Worm (Caenorhabditis elegans) whole organism, L4 larva: Measurements from ENCODE around the gene srd-50.

Experiments
- F10B5.3 ChIP-seq: sonication (generic microtip); optimal IDR thresholded peaks from 2 replicates; lab custom pipeline; 2016; ENCODE audit warnings: mild to moderate bottlenecking, missing genetic modification characterization, missing compliant biosample characterization
- F37D6.2 ChIP-seq: sonication (generic microtip); optimal IDR thresholded peaks from 2 replicates; lab custom pipeline; 2016; ENCODE audit warnings: mild to moderate bottlenecking, missing genetic modification characterization, missing compliant biosample characterization
- F44E2.7 ChIP-seq: fragments of 200-800 bp; sonication (Bioruptor generic); IDR thresholded peaks from 2 replicates; pipeline ENCODE4 v2.1.2; 2022; ENCODE audit warnings: missing genetic modification characterization, missing compliant biosample characterization
- F49E8.2 ChIP-seq: sonication (generic microtip); optimal IDR thresholded peaks from 2 replicates; lab custom pipeline; 2016; ENCODE audit warnings: missing compliant biosample characterization, mild to moderate bottlenecking, missing genetic modification characterization, borderline replicate concordance
- R02D3.7 ChIP-seq: fragments of 150-350 bp; sonication (generic microtip); optimal IDR thresholded peaks from 3 replicates; lab custom pipeline; 2014; ENCODE audit warnings: missing biosample characterization, missing genetic modification characterization
- T26A8.4 ChIP-seq: fragments of 200-800 bp; sonication (Bioruptor generic); IDR thresholded peaks from 2 replicates; pipeline ENCODE4 v1.3.6; 2022; ENCODE audit warnings: missing genetic modification characterization, missing compliant biosample characterization
- Y5F2A.4 ChIP-seq: fragments of 200-800 bp; sonication (Bioruptor generic); optimal IDR thresholded peaks from 2 replicates; lab custom pipeline; 2018; ENCODE audit warnings: mild to moderate bottlenecking, missing genetic modification characterization, missing compliant biosample characterization
- Y75B8A.6 ChIP-seq: fragments of 200-800 bp; sonication (Bioruptor generic); IDR thresholded peaks from 2 replicates; pipeline ENCODE4 v1.3.6; 2022; ENCODE audit warnings: missing genetic modification reagents, missing genetic modification characterization, missing compliant biosample characterization
- aha-1 ChIP-seq: fragments of 150-350 bp; peaks from one replicate; lab custom pipeline; 2014; ENCODE audit warnings: missing biosample characterization, missing genetic modification characterization
- attf-4 ChIP-seq: sonication (generic microtip); optimal IDR thresholded peaks from 3 replicates; lab custom pipeline; 2017; ENCODE audit warnings: missing biosample characterization, missing genetic modification characterization
- ceh-20 ChIP-seq: fragments of 200-800 bp; sonication (Bioruptor generic); IDR thresholded peaks from 2 replicates; pipeline ENCODE4 v1.3.6; 2022; ENCODE audit warnings: missing genetic modification reagents, missing genetic modification characterization, missing compliant biosample characterization
- ceh-28 ChIP-seq: fragments of 150-350 bp; optimal IDR thresholded peaks from 2 replicates; lab custom pipeline; 2014; ENCODE audit warnings: missing biosample characterization, missing genetic modification reagents, missing genetic modification characterization
- ceh-32 ChIP-seq: sonication (generic microtip); optimal IDR thresholded peaks from 2 replicates; lab custom pipeline; 2016; ENCODE audit warnings: mild to moderate bottlenecking, missing genetic modification characterization, missing compliant biosample characterization; ENCODE audit not compliant: poor library complexity
- ceh-62 ChIP-seq: sonication (generic microtip); optimal IDR thresholded peaks from 2 replicates; lab custom pipeline; 2017; ENCODE audit warnings: missing biosample characterization, missing genetic modification characterization
- ces-1 ChIP-seq: fragments of 150-350 bp; sonication (generic microtip); optimal IDR thresholded peaks from 4 replicates; lab custom pipeline; 2014; ENCODE audit warnings: missing biosample characterization, missing genetic modification reagents, missing genetic modification characterization
- daf-8 ChIP-seq: fragments of 200-800 bp; sonication (Bioruptor generic); IDR thresholded peaks from 2 replicates; pipeline ENCODE4 v1.3.6; 2022; ENCODE audit warnings: missing genetic modification characterization, missing compliant biosample characterization
- dmd-6 ChIP-seq: fragments of 200-800 bp; sonication (Bioruptor generic); IDR thresholded peaks from 2 replicates; pipeline ENCODE4 v1.3.6; 2022; ENCODE audit warnings: missing genetic modification reagents, missing genetic modification characterization, missing compliant biosample characterization
- dpl-1 ChIP-seq: fragments of 150-350 bp; optimal IDR thresholded peaks from 2 replicates; lab custom pipeline; 2014; ENCODE audit warnings: missing biosample characterization, missing genetic modification reagents, missing genetic modification characterization
- duxl-1 ChIP-seq: sonication (generic microtip); optimal IDR thresholded peaks from 2 replicates; lab custom pipeline; 2016; ENCODE audit warnings: mild to moderate bottlenecking, missing genetic modification characterization, moderate library complexity, missing compliant biosample characterization; ENCODE audit not compliant: poor library complexity
- egl-43 ChIP-seq: fragments of 200-800 bp; sonication (Bioruptor generic); IDR thresholded peaks from 2 replicates; pipeline ENCODE4 v1.3.6; 2022; ENCODE audit warnings: missing genetic modification reagents, missing genetic modification characterization, missing compliant biosample characterization
- gei-8 ChIP-seq: fragments of 200-800 bp; sonication (Bioruptor generic); optimal IDR thresholded peaks from 2 replicates; lab custom pipeline; 2018; ENCODE audit warnings: mild to moderate bottlenecking, missing genetic modification characterization, missing compliant biosample characterization
- hif-1 ChIP-seq, 2 experiments: sonication (generic microtip); optimal IDR thresholded peaks; 2 replicates each; lab custom pipeline; 2016 to 2017; ENCODE audit warnings: missing compliant biosample characterization in 2 of 2, missing genetic modification characterization in 2 of 2, missing genetic modification reagents in 2 of 2, missing genotype in 2 of 2, mild to moderate bottlenecking in 1 of 2
- hmg-1.1 ChIP-seq: fragments of 200-800 bp; sonication (Bioruptor generic); IDR thresholded peaks from 2 replicates; pipeline ENCODE4 v1.3.6; 2022; ENCODE audit warnings: missing genetic modification reagents, missing genetic modification characterization, missing compliant biosample characterization
- lim-7 ChIP-seq: fragments of 200-800 bp; sonication (Bioruptor generic); IDR thresholded peaks from 2 replicates; pipeline ENCODE4 v1.3.6; 2022; ENCODE audit warnings: missing genetic modification characterization, missing compliant biosample characterization
- lin-13 ChIP-seq: fragments of 150-350 bp; optimal IDR thresholded peaks from 2 replicates; lab custom pipeline; 2014; ENCODE audit warnings: missing biosample characterization, missing genetic modification reagents, missing genetic modification characterization
- lin-38 ChIP-seq: fragments of 200-800 bp; sonication (Bioruptor generic); IDR thresholded peaks from 2 replicates; pipeline ENCODE4 v1.3.6; 2022; ENCODE audit warnings: missing genetic modification reagents, missing genetic modification characterization, missing compliant biosample characterization
- lin-39 ChIP-seq: fragments of 150-350 bp; optimal IDR thresholded peaks from 2 replicates; lab custom pipeline; 2014; ENCODE audit warnings: missing biosample characterization, missing genetic modification reagents, missing genetic modification characterization
- lsy-2 ChIP-seq, 2 experiments: fragments of 150-350 bp in 1 of 2; sonication (generic microtip) in 1 of 2; optimal IDR thresholded peaks; 2 replicates each; lab custom pipeline; 2014 to 2017; ENCODE audit warnings: missing biosample characterization in 2 of 2, missing genetic modification characterization in 2 of 2
- mdl-1 ChIP-seq, 2 experiments: fragments of 150-350 bp in 1 of 2; sonication (generic microtip) in 1 of 2; optimal IDR thresholded peaks; 2 replicates each; lab custom pipeline; 2014 to 2017; ENCODE audit warnings: missing biosample characterization in 2 of 2, missing genetic modification characterization in 2 of 2
- mdt-29 ChIP-seq: fragments of 200-800 bp; sonication (Bioruptor generic); IDR thresholded peaks from 2 replicates; pipeline ENCODE4 v1.3.6; 2022; ENCODE audit warnings: missing genetic modification reagents, missing genetic modification characterization, missing compliant biosample characterization
- mxl-3 ChIP-seq: fragments of 200-800 bp; sonication (Bioruptor generic); optimal IDR thresholded peaks from 2 replicates; lab custom pipeline; 2018; ENCODE audit warnings: mild to moderate bottlenecking, missing genetic modification characterization, missing compliant biosample characterization
- nhr-102 ChIP-seq: sonication (generic microtip); optimal IDR thresholded peaks from 2 replicates; lab custom pipeline; 2016; ENCODE audit warnings: mild to moderate bottlenecking, missing genetic modification characterization, moderate library complexity, missing compliant biosample characterization
- nhr-11 ChIP-seq: fragments of 150-350 bp; optimal IDR thresholded peaks from 2 replicates; lab custom pipeline; 2014; ENCODE audit warnings: missing biosample characterization, missing genetic modification characterization
- nhr-237 ChIP-seq: sonication (generic microtip); optimal IDR thresholded peaks from 2 replicates; lab custom pipeline; 2017; ENCODE audit warnings: missing biosample characterization, missing genetic modification characterization
- nhr-28 ChIP-seq: fragments of 150-350 bp; optimal IDR thresholded peaks from 2 replicates; lab custom pipeline; 2014; ENCODE audit warnings: missing biosample characterization, missing genetic modification characterization
- nhr-41 ChIP-seq: fragments of 200-800 bp; sonication (Bioruptor generic); IDR thresholded peaks from 2 replicates; pipeline ENCODE4 v1.3.6; 2022; ENCODE audit warnings: missing genetic modification reagents, missing genetic modification characterization, missing compliant biosample characterization
- nhr-48 ChIP-seq: sonication (generic microtip); optimal IDR thresholded peaks from 2 replicates; lab custom pipeline; 2016; ENCODE audit warnings: mild to moderate bottlenecking, missing genetic modification characterization, missing compliant biosample characterization
- nhr-6 ChIP-seq: fragments of 150-350 bp; optimal IDR thresholded peaks from 2 replicates; lab custom pipeline; 2014; ENCODE audit warnings: missing biosample characterization, missing genetic modification characterization
- nhr-77 ChIP-seq: fragments of 150-350 bp; optimal IDR thresholded peaks from 2 replicates; lab custom pipeline; 2014; ENCODE audit warnings: missing biosample characterization, missing genetic modification characterization
- pha-4 ChIP-seq, 2 experiments: fragments of 150-350 bp in 1 of 2; fragments of 200-800 bp in 1 of 2; sonication (Bioruptor generic) in 1 of 2; IDR thresholded peaks in 1 of 2; optimal IDR thresholded peaks in 1 of 2; 2 replicates each; pipeline versions ENCODE4 v1.3.6 to Lab custom; 2014 to 2022; ENCODE audit warnings: missing genetic modification characterization in 2 of 2, missing genetic modification reagents in 2 of 2, missing biosample characterization in 1 of 2, missing compliant biosample characterization in 1 of 2
- rbr-2 ChIP-seq: sonication (generic microtip); optimal IDR thresholded peaks from 2 replicates; lab custom pipeline; 2016; ENCODE audit warnings: missing genotype, missing genetic modification characterization, missing compliant biosample characterization
- sdz-12 ChIP-seq: fragments of 200-800 bp; sonication (Bioruptor generic); optimal IDR thresholded peaks from 2 replicates; lab custom pipeline; 2018; ENCODE audit warnings: mild to moderate bottlenecking, missing genetic modification characterization, missing compliant biosample characterization
- set-16 ChIP-seq: fragments of 200-800 bp; sonication (Bioruptor generic); IDR thresholded peaks from 2 replicates; pipeline ENCODE4 v1.3.6; 2022; ENCODE audit warnings: missing genetic modification reagents, missing genetic modification characterization, missing compliant biosample characterization
- skn-1 ChIP-seq: fragments of 150-350 bp; optimal IDR thresholded peaks from 2 replicates; lab custom pipeline; 2014; ENCODE audit warnings: missing biosample characterization, missing genetic modification characterization
- spr-1 ChIP-seq: sonication (generic microtip); optimal IDR thresholded peaks from 2 replicates; lab custom pipeline; 2016; ENCODE audit warnings: mild to moderate bottlenecking, missing genetic modification characterization, missing compliant biosample characterization
- spr-3 ChIP-seq: fragments of 200-800 bp; sonication (Bioruptor generic); optimal IDR thresholded peaks from 2 replicates; lab custom pipeline; 2018; ENCODE audit warnings: mild to moderate bottlenecking, missing genetic modification characterization, missing compliant biosample characterization
- tag-97 ChIP-seq: fragments of 200-800 bp; sonication (Bioruptor generic); IDR thresholded peaks from 2 replicates; pipeline ENCODE4 v1.3.6; 2022; ENCODE audit warnings: missing genetic modification characterization, missing compliant biosample characterization
- unc-39 ChIP-seq: sonication (generic microtip); optimal IDR thresholded peaks from 2 replicates; lab custom pipeline; 2017; ENCODE audit warnings: missing biosample characterization, missing genetic modification characterization
- zag-1 ChIP-seq: fragments of 150-350 bp; optimal IDR thresholded peaks from 2 replicates; lab custom pipeline; 2014; ENCODE audit warnings: missing biosample characterization, missing genetic modification characterization
- zfp-2 ChIP-seq: sonication (generic microtip); optimal IDR thresholded peaks from 2 replicates; lab custom pipeline; 2016; ENCODE audit warnings: mild to moderate bottlenecking, missing genetic modification characterization, missing compliant biosample characterization

srd-50 gene

ce11 chrX:13527347-13528092, 45.9 kb upstream of the srd-50 start, which contains the start of gene pab-2 (continued):
- TF ChIP-seq unc-39 (tag; lab: Kevin White, UChicago) = no peak
- TF ChIP-seq ceh-32 (tag; lab: Kevin White, UChicago) = no peak
- TF ChIP-seq ceh-28 (tag; lab: Kevin White, UChicago) = no peak
- peak; percentile 58 for TF ChIP-seq lin-38 (GFP tag; lab: Robert Waterston, UW)
- TF ChIP-seq dpl-1 (GFP tag; lab: Kevin White, UChicago) = peak; percentile 16
- TF ChIP-seq attf-4 (tag; lab: Kevin White, UChicago) = no peak
- peak; percentile 91 for TF ChIP-seq dmd-6 (GFP tag; lab: Robert Waterston, UW)
- TF ChIP-seq spr-1 (tag; lab: Kevin White, UChicago) = peak; percentile 73
- no peak for TF ChIP-seq mdt-29 (GFP tag; lab: Robert Waterston, UW)
- no peak for TF ChIP-seq lin-39 (tag; lab: Kevin White, UChicago)
- peak; percentile 41 for TF ChIP-seq lin-13 (GFP tag; lab: Kevin White, UChicago)
- no peak for TF ChIP-seq F10B5.3 (tag; lab: Kevin White, UChicago)
- TF ChIP-seq sdz-12 (GFP tag; lab: Kevin White, UChicago) = no peak
- no peak for TF ChIP-seq spr-3 (GFP tag; lab: Kevin White, UChicago)
- TF ChIP-seq T26A8.4 = peak; percentile 61; the same call in 1 of the 2 replicates
- TF ChIP-seq nhr-41 = peak; percentile 77; the same call in 1 of the 2 replicates
- TF ChIP-seq set-16 = peak; percentile 81
- peak; percentile 87 for TF ChIP-seq rbr-2 (tag; lab: Kevin White, UChicago)
- TF ChIP-seq hmg-1.1 (GFP tag; lab: Robert Waterston, UW) = peak; percentile 90
- TF ChIP-seq hif-1 (tag; optimal IDR thresholded peaks at IDR 0.05; lab: Kevin White, UChicago) = peak in 1 of 2 experiments; percentile 59
- peak; percentile 69; the same call in 1 of the 2 replicates for TF ChIP-seq ceh-20 (GFP tag; lab: Robert Waterston, UW)
- TF ChIP-seq nhr-11 (tag; lab: Kevin White, UChicago) = peak; percentile 79
- no peak for TF ChIP-seq skn-1 (tag; lab: Kevin White, UChicago)
- TF ChIP-seq nhr-237 (tag; lab: Kevin White, UChicago) = no peak
- TF ChIP-seq F49E8.2 (tag; lab: Kevin White, UChicago) = no peak
- no peak for TF ChIP-seq ceh-62 (tag; lab: Kevin White, UChicago)
- peak; percentile 97 for TF ChIP-seq mxl-3 (GFP tag; lab: Kevin White, UChicago)
- no peak for TF ChIP-seq duxl-1 (tag; lab: Kevin White, UChicago)
- TF ChIP-seq nhr-48 (tag; lab: Kevin White, UChicago) = peak; percentile 92
- TF ChIP-seq R02D3.7 (tag; lab: Kevin White, UChicago) = no peak
- TF ChIP-seq daf-8 (GFP tag; lab: Robert Waterston, UW) = no peak
- no peak for TF ChIP-seq Y75B8A.6 (GFP tag; lab: Robert Waterston, UW)
- TF ChIP-seq pha-4 (GFP tag; IDR thresholded peaks at IDR 0.05; lab: Robert Waterston, UW) = peak; percentile 49; the same call in 1 of the 2 replicates
- TF ChIP-seq pha-4 (tag; optimal IDR thresholded peaks at IDR 0.05; lab: Kevin White, UChicago) = no peak
- TF ChIP-seq zfp-2 (tag; lab: Kevin White, UChicago) = no peak
- peak; percentile 99 for TF ChIP-seq aha-1 (tag; lab: Kevin White, UChicago)
- peak; percentile 76 for TF ChIP-seq egl-43 (GFP tag; lab: Robert Waterston, UW)
- TF ChIP-seq mdl-1 (tag; optimal IDR thresholded peaks at IDR 0.05; lab: Kevin White, UChicago) = peak; percentile 70 to 87
- TF ChIP-seq ces-1 (GFP tag; lab: Kevin White, UChicago) = no peak
- peak; percentile 47 for TF ChIP-seq F37D6.2
- TF ChIP-seq Y5F2A.4 = no peak
- TF ChIP-seq nhr-102 (tag; lab: Kevin White, UChicago) = peak; percentile 92
- TF ChIP-seq lim-7 (GFP tag; lab: Robert Waterston, UW) = 0 out of 2 replicates have a peak, but pooled peaks have one; percentile 53
- peak; percentile 87 for TF ChIP-seq nhr-28 (tag; lab: Kevin White, UChicago)
- peak; percentile 43 to 82 for TF ChIP-seq lsy-2 (tag; optimal IDR thresholded peaks at IDR 0.05; lab: Kevin White, UChicago)
- 0 out of 2 replicates have a peak, but pooled peaks have one; percentile 35 for TF ChIP-seq F44E2.7
- peak; percentile 71 for TF ChIP-seq gei-8 (GFP tag; lab: Kevin White, UChicago)
- no peak for TF ChIP-seq nhr-6 (tag; lab: Kevin White, UChicago)
- TF ChIP-seq zag-1 (tag; lab: Kevin White, UChicago) = peak; percentile 54
- peak; percentile 54 for TF ChIP-seq nhr-77 (tag; lab: Kevin White, UChicago)
- TF ChIP-seq tag-97 (GFP tag; lab: Robert Waterston, UW) = no peak
